Worm (Caenorhabditis elegans): ENCODE measurements around the gene T05A8.8.

ce11 chrII:2772166-2772565, 35.7 kb downstream of the T05A8.8 start, which contains the start of gene sdz-10:
- TF ChIP-seq ama-1 (optimal IDR thresholded peaks at IDR 0.05) (no peak), ama-1 (GFP tag; optimal IDR thresholded peaks at IDR 0.05) (no peak), chd-7 (tag; optimal IDR thresholded peaks at IDR 0.05) (no peak), cebp-1 (GFP tag; IDR thresholded peaks at IDR 0.05) (no peak), cebp-1 (tag; optimal IDR thresholded peaks at IDR 0.05) (no peak), snpc-4 (GFP tag; optimal IDR thresholded peaks at IDR 0.05) (no peak), snpc-4 (tag; optimal IDR thresholded peaks at IDR 0.05) (no peak), attf-6 (GFP tag; IDR thresholded peaks at IDR 0.05) (no peak), madf-6 (GFP tag; IDR thresholded peaks at IDR 0.05) (no peak), lsl-1 (GFP tag; optimal IDR thresholded peaks at IDR 0.05) (no peak), T26A5.8 (tag; optimal IDR thresholded peaks at IDR 0.05) (no peak), unc-62 (GFP tag; optimal IDR thresholded peaks at IDR 0.05) (no peak), unc-130 (GFP tag; optimal IDR thresholded peaks at IDR 0.05) (no peak), Y79H2A.3 (GFP tag; conservative IDR thresholded peaks at IDR 0.05) (no peak), nfya-1 (tag; optimal IDR thresholded peaks at IDR 0.05; ENCODE audit: borderline replicate concordance, insufficient read depth) (no peak)

All from whole organism, young adult.